Fruit fly (Drosophila melanogaster) whole organism, embryonic: Measurements from ENCODE around the gene car.

Experiments used
- BtbVII ChIP-seq: fragments of 200-800 bp; sonication (Bioruptor generic); optimal IDR thresholded peaks from 3 replicates; lab custom pipeline; 2017; ENCODE audit warnings: missing biosample characterization, mild to moderate bottlenecking, missing genetic modification characterization
- C15 ChIP-seq: fragments of 200-800 bp; sonication (Bioruptor generic); IDR thresholded peaks from 3 replicates; pipeline ENCODE4 v1.3.6; 2022; ENCODE audit warnings: missing biosample characterization, missing genetic modification characterization
- CG14441 ChIP-seq: fragments of 200-800 bp; sonication (Bioruptor generic); IDR thresholded peaks from 2 replicates; pipeline ENCODE4 v1.3.6; 2022; ENCODE audit warnings: missing biosample characterization, missing genetic modification characterization
- CG1603 ChIP-seq: fragments of 200-800 bp; sonication (Bioruptor generic); optimal IDR thresholded peaks from 2 replicates; lab custom pipeline; 2019; ENCODE audit warnings: missing biosample characterization, mild to moderate bottlenecking, missing genetic modification characterization, moderate library complexity
- CG17361 ChIP-seq: fragments of 200-800 bp; sonication (Bioruptor generic); IDR thresholded peaks from 3 replicates; pipeline ENCODE4 v1.3.6; 2022; ENCODE audit warnings: missing biosample characterization, missing genetic modification characterization
- CG17912 ChIP-seq: fragments of 200-800 bp; sonication (Bioruptor generic); optimal IDR thresholded peaks from 2 replicates; lab custom pipeline; 2018; ENCODE audit warnings: missing biosample characterization, mild to moderate bottlenecking, missing genetic modification characterization
- CG18476 ChIP-seq: fragments of 200-800 bp; sonication (Bioruptor generic); optimal IDR thresholded peaks from 2 replicates; lab custom pipeline; 2016; ENCODE audit warnings: missing biosample characterization, mild to moderate bottlenecking, missing genetic modification characterization
- CG2712 ChIP-seq: fragments of 200-800 bp; optimal IDR thresholded peaks from 3 replicates; lab custom pipeline; 2019; ENCODE audit warnings: missing biosample characterization, mild to moderate bottlenecking, missing genetic modification characterization, moderate library complexity
- CG43689 ChIP-seq: fragments of 200-800 bp; sonication (Bioruptor generic); IDR thresholded peaks from 2 replicates; pipeline ENCODE4 v1.3.6; 2022; ENCODE audit warnings: missing biosample characterization, missing genetic modification characterization
- NK7.1 ChIP-seq: fragments of 200-800 bp; sonication (Bioruptor generic); optimal IDR thresholded peaks from 3 replicates; lab custom pipeline; 2016; ENCODE audit warnings: missing biosample characterization, missing genetic modification characterization
- Vsx1 ChIP-seq: fragments of 200-800 bp; sonication (Bioruptor generic); optimal IDR thresholded peaks from 2 replicates; lab custom pipeline; 2017; ENCODE audit warnings: missing biosample characterization, mild to moderate bottlenecking, missing genetic modification characterization, missing genetic modification reagents
- YL-1 ChIP-seq: fragments of 200-800 bp; sonication (Bioruptor generic); optimal IDR thresholded peaks from 3 replicates; lab custom pipeline; 2017; ENCODE audit warnings: missing biosample characterization, mild to moderate bottlenecking, missing genetic modification characterization
- bcd ChIP-seq: fragments of 200-800 bp; sonication (Bioruptor generic); optimal IDR thresholded peaks from 2 replicates; lab custom pipeline; 2017; ENCODE audit warnings: missing biosample characterization, mild to moderate bottlenecking, missing genetic modification characterization
- pan ChIP-seq, 4 experiments: fragments of >200 bp in 3 of 4; fragments of 200-800 bp in 1 of 4; sonication (Bioruptor generic) in 1 of 4; optimal IDR thresholded peaks in 3 of 4; IDR thresholded peaks in 1 of 4; 2 replicates each; pipeline versions ENCODE4 v1.3.6 to Lab custom; 2017 to 2022; ENCODE audit warnings: missing biosample characterization in 2 of 4, missing genetic modification characterization in 2 of 4, mixed read lengths in 1 of 4

- TF ChIP-seq CG18476 (GFP tag; lab: Kevin White, UChicago) (no peak), YL-1 (no peak), BtbVII (no peak), pan (optimal IDR thresholded peaks at IDR 0.05; lab: Kevin White, UChicago) (no peak), pan (GFP tag; optimal IDR thresholded peaks at IDR 0.05 in 1 of 2, IDR thresholded peaks at IDR 0.05 in 1 of 2) (no peak), CG17912 (GFP tag; lab: Kevin White, UChicago) (no peak), C15 (GFP tag; lab: Robert Waterston, UW) (no peak), CG1603 (tag; lab: Kevin White, UChicago) (no peak), bcd (no peak), NK7.1 (GFP tag; lab: Kevin White, UChicago) (no peak), CG17361 (GFP tag; lab: Robert Waterston, UW) (no peak), CG14441 (GFP tag; lab: Robert Waterston, UW) (no peak), Vsx1 (GFP tag; lab: Kevin White, UChicago) (no peak), CG2712 (tag; lab: Kevin White, UChicago) (no peak), CG43689 (GFP tag; lab: Robert Waterston, UW) (no peak)
These were observed 16.1 kb downstream of the car start, which contains the start of gene CG14218 for dm6 chrX:19581881-19582280.
